Worm (Caenorhabditis elegans) whole organism, young adult: Measurements from ENCODE around the gene R160.3.

Source experiments
- C17E4.6 ChIP-seq: fragments of 200-800 bp; sonication (Bioruptor generic); IDR thresholded peaks from 2 replicates; pipeline ENCODE4 v1.3.6; 2022; ENCODE audit warnings: missing genetic modification reagents, missing genetic modification characterization, missing compliant biosample characterization
- Y56A3A.18 ChIP-seq: fragments of 200-800 bp; sonication (Bioruptor generic); IDR thresholded peaks from 2 replicates; pipeline ENCODE4 v1.3.6; 2022; ENCODE audit warnings: missing genetic modification reagents, missing genetic modification characterization, missing compliant biosample characterization
- ZK185.1 ChIP-seq: sonication (generic microtip); optimal IDR thresholded peaks from 2 replicates; lab custom pipeline; 2016; ENCODE audit warnings: mild to moderate bottlenecking, missing genetic modification characterization, missing compliant biosample characterization; ENCODE audit not compliant: poor library complexity, severe bottlenecking
- chd-7 ChIP-seq: sonication (generic microtip); optimal IDR thresholded peaks from 2 replicates; lab custom pipeline; 2016; ENCODE audit warnings: mild to moderate bottlenecking, missing genetic modification characterization, moderate library complexity, missing compliant biosample characterization
- mxl-1 ChIP-seq: sonication (generic microtip); optimal IDR thresholded peaks from 2 replicates; lab custom pipeline; 2016; ENCODE audit warnings: missing genetic modification characterization, missing compliant biosample characterization
- nhr-90 ChIP-seq: sonication (generic microtip); optimal IDR thresholded peaks from 2 replicates; lab custom pipeline; 2016; ENCODE audit warnings: missing genotype, mild to moderate bottlenecking, missing genetic modification characterization, missing compliant biosample characterization
- pha-4 ChIP-seq: fragments of 150-350 bp; sonication (generic microtip); optimal IDR thresholded peaks from 2 replicates; lab custom pipeline; 2014; ENCODE audit warnings: missing biosample characterization, missing genetic modification reagents, missing genetic modification characterization
- rcor-1 ChIP-seq: fragments of 200-800 bp; sonication (Bioruptor generic); IDR thresholded peaks from 2 replicates; pipeline ENCODE4 v1.3.6; 2022; ENCODE audit warnings: missing genetic modification reagents, missing genetic modification characterization, missing compliant biosample characterization
- rec-8 ChIP-seq, 2 experiments: sonication (generic microtip); optimal IDR thresholded peaks; 2 replicates each; lab custom pipeline; 2016; ENCODE audit warnings: mild to moderate bottlenecking in 2 of 2, missing genetic modification characterization in 2 of 2, missing genetic modification reagents in 2 of 2, missing genotype in 2 of 2, missing biosample characterization in 1 of 2, missing compliant biosample characterization in 1 of 2, moderate library complexity in 1 of 2

ce11 chrX:4383316-4383936 is 17.3 kb upstream of the R160.3 start, which contains the start of gene lst-2:
- TF ChIP-seq chd-7: no peak
- TF ChIP-seq ZK185.1 (tag; lab: Kevin White, UChicago): no peak
- no peak for TF ChIP-seq C17E4.6 (GFP tag; lab: Robert Waterston, UW)
- TF ChIP-seq pha-4 (tag; lab: Kevin White, UChicago): no peak
- no peak for TF ChIP-seq nhr-90 (tag; lab: Kevin White, UChicago)
- TF ChIP-seq rcor-1: no peak
- TF ChIP-seq mxl-1 (tag; lab: Kevin White, UChicago): no peak
- no peak for TF ChIP-seq rec-8 (tag; optimal IDR thresholded peaks at IDR 0.05; lab: Kevin White, UChicago)
- TF ChIP-seq Y56A3A.18: no peak
